Fruit fly (Drosophila melanogaster): Measurements from ENCODE around the gene CG5114.

DNA sequence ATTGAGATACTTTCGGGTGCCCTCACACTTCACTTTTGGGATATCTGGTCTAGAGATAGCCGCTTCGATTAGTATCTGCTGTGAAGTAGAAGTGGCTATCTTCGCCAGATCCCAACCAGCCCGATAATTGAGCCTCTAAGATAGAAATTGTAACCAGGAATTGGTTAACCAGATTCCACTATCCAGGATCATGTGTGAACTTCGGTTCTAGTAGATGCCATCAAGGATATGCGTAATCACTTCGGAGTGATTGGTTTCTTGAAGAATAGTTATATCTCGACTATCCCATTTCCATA lies 25.7 kb upstream of the CG5114 start:
- TF ChIP-seq EcR (GFP tag; optimal IDR thresholded peaks at IDR 0.05) (no peak), Ets98B (GFP tag; IDR thresholded peaks at IDR 0.05) (no peak), CG34367 (tag; optimal IDR thresholded peaks at IDR 0.05) (no peak)
